Worm (Caenorhabditis elegans) whole organism, L4 larva: ENCODE data around the gene T24C4.10.

Experiments
- D1046.2 ChIP-seq: fragments of 200-800 bp; sonication (Bioruptor generic); IDR thresholded peaks from 2 replicates; pipeline ENCODE4 v1.3.6; 2022; ENCODE audit warnings: missing genetic modification characterization, missing compliant biosample characterization
- F26F4.8 ChIP-seq: fragments of 200-800 bp; sonication (Bioruptor generic); conservative IDR thresholded peaks from 2 replicates; pipeline ENCODE4 v1.3.6; 2022; ENCODE audit warnings: missing genetic modification characterization, missing compliant biosample characterization
- F37D6.2 ChIP-seq: sonication (generic microtip); optimal IDR thresholded peaks from 2 replicates; lab custom pipeline; 2016; ENCODE audit warnings: mild to moderate bottlenecking, missing genetic modification characterization, missing compliant biosample characterization
- F49E8.2 ChIP-seq: sonication (generic microtip); optimal IDR thresholded peaks from 2 replicates; lab custom pipeline; 2016; ENCODE audit warnings: missing compliant biosample characterization, mild to moderate bottlenecking, missing genetic modification characterization, borderline replicate concordance
- T20F7.1 ChIP-seq: fragments of 200-800 bp; sonication (Bioruptor generic); optimal IDR thresholded peaks from 2 replicates; lab custom pipeline; 2018; ENCODE audit warnings: mild to moderate bottlenecking, missing genetic modification characterization, missing compliant biosample characterization
- Y105C5A.15 ChIP-seq: fragments of 200-800 bp; sonication (Bioruptor generic); IDR thresholded peaks from 2 replicates; pipeline ENCODE4 v1.3.6; 2022; ENCODE audit warnings: missing genetic modification characterization, missing compliant biosample characterization
- Y75B8A.6 ChIP-seq: fragments of 200-800 bp; sonication (Bioruptor generic); IDR thresholded peaks from 2 replicates; pipeline ENCODE4 v1.3.6; 2022; ENCODE audit warnings: missing genetic modification reagents, missing genetic modification characterization, missing compliant biosample characterization
- aly-2 ChIP-seq: sonication (generic microtip); optimal IDR thresholded peaks from 2 replicates; lab custom pipeline; 2018; ENCODE audit warnings: missing biosample characterization, missing genetic modification characterization
- arid-1 ChIP-seq: fragments of 200-800 bp; sonication (Bioruptor generic); conservative IDR thresholded peaks from 2 replicates; pipeline ENCODE4 v1.3.6; 2022; ENCODE audit warnings: missing genetic modification reagents, missing genetic modification characterization, missing compliant biosample characterization
- daf-16 ChIP-seq, 3 experiments: sonication (generic microtip); optimal IDR thresholded peaks; 2 replicates each; lab custom pipeline; 2016 to 2017; ENCODE audit warnings: missing genetic modification characterization in 3 of 3, missing genetic modification reagents in 3 of 3, mild to moderate bottlenecking in 2 of 3, missing compliant biosample characterization in 2 of 3, missing biosample characterization in 1 of 3, moderate library complexity in 1 of 3
- egl-43 ChIP-seq: fragments of 200-800 bp; sonication (Bioruptor generic); IDR thresholded peaks from 2 replicates; pipeline ENCODE4 v1.3.6; 2022; ENCODE audit warnings: missing genetic modification reagents, missing genetic modification characterization, missing compliant biosample characterization
- fkh-10 ChIP-seq: fragments of 150-350 bp; optimal IDR thresholded peaks from 2 replicates; lab custom pipeline; 2014; ENCODE audit warnings: missing biosample characterization, missing genetic modification reagents, missing genetic modification characterization
- hlh-30 ChIP-seq: sonication (generic microtip); optimal IDR thresholded peaks from 2 replicates; lab custom pipeline; 2017; ENCODE audit warnings: antibody characterized with exemption, mild to moderate bottlenecking, missing genetic modification characterization, missing compliant biosample characterization; ENCODE audit not compliant: insufficient read depth
- jun-1 ChIP-seq: fragments of 150-350 bp; optimal IDR thresholded peaks from 2 replicates; lab custom pipeline; 2014; ENCODE audit warnings: missing biosample characterization, missing genetic modification reagents, missing genetic modification characterization
- lin-1 ChIP-seq: fragments of 200-800 bp; sonication (Bioruptor generic); IDR thresholded peaks from 2 replicates; pipeline ENCODE4 v1.3.6; 2022; ENCODE audit warnings: missing genetic modification reagents, missing genetic modification characterization, missing compliant biosample characterization
- lin-13 ChIP-seq: fragments of 150-350 bp; optimal IDR thresholded peaks from 2 replicates; lab custom pipeline; 2014; ENCODE audit warnings: missing biosample characterization, missing genetic modification reagents, missing genetic modification characterization
- lin-29 ChIP-seq: fragments of 200-800 bp; sonication (Bioruptor generic); IDR thresholded peaks from 2 replicates; pipeline ENCODE4 v1.3.6; 2022; ENCODE audit warnings: missing genetic modification reagents, missing genetic modification characterization, missing compliant biosample characterization
- lin-38 ChIP-seq: fragments of 200-800 bp; sonication (Bioruptor generic); IDR thresholded peaks from 2 replicates; pipeline ENCODE4 v1.3.6; 2022; ENCODE audit warnings: missing genetic modification reagents, missing genetic modification characterization, missing compliant biosample characterization
- lin-39 ChIP-seq: fragments of 150-350 bp; optimal IDR thresholded peaks from 2 replicates; lab custom pipeline; 2014; ENCODE audit warnings: missing biosample characterization, missing genetic modification reagents, missing genetic modification characterization
- lsy-2 ChIP-seq, 2 experiments: fragments of 150-350 bp in 1 of 2; sonication (generic microtip) in 1 of 2; optimal IDR thresholded peaks; 2 replicates each; lab custom pipeline; 2014 to 2017; ENCODE audit warnings: missing biosample characterization in 2 of 2, missing genetic modification characterization in 2 of 2
- madf-9 ChIP-seq: fragments of 200-800 bp; sonication (Bioruptor generic); conservative IDR thresholded peaks from 2 replicates; pipeline ENCODE4 v1.3.6; 2022; ENCODE audit warnings: missing genetic modification reagents, missing genetic modification characterization, missing compliant biosample characterization
- mdt-29 ChIP-seq: fragments of 200-800 bp; sonication (Bioruptor generic); IDR thresholded peaks from 2 replicates; pipeline ENCODE4 v1.3.6; 2022; ENCODE audit warnings: missing genetic modification reagents, missing genetic modification characterization, missing compliant biosample characterization
- nhr-10 ChIP-seq: fragments of 150-350 bp; optimal IDR thresholded peaks from 2 replicates; lab custom pipeline; 2014; ENCODE audit warnings: missing biosample characterization, missing genetic modification characterization
- nhr-11 ChIP-seq: fragments of 150-350 bp; optimal IDR thresholded peaks from 2 replicates; lab custom pipeline; 2014; ENCODE audit warnings: missing biosample characterization, missing genetic modification characterization
- nhr-28 ChIP-seq: fragments of 150-350 bp; optimal IDR thresholded peaks from 2 replicates; lab custom pipeline; 2014; ENCODE audit warnings: missing biosample characterization, missing genetic modification characterization
- nhr-48 ChIP-seq: sonication (generic microtip); optimal IDR thresholded peaks from 2 replicates; lab custom pipeline; 2016; ENCODE audit warnings: mild to moderate bottlenecking, missing genetic modification characterization, missing compliant biosample characterization
- nhr-6 ChIP-seq: fragments of 150-350 bp; optimal IDR thresholded peaks from 2 replicates; lab custom pipeline; 2014; ENCODE audit warnings: missing biosample characterization, missing genetic modification characterization
- nhr-76 ChIP-seq: fragments of 150-350 bp; optimal IDR thresholded peaks from 2 replicates; lab custom pipeline; 2014; ENCODE audit warnings: missing biosample characterization, missing genetic modification characterization
- php-3 ChIP-seq: fragments of 200-800 bp; sonication (Bioruptor generic); IDR thresholded peaks from 2 replicates; pipeline ENCODE4 v1.3.6; 2022; ENCODE audit warnings: missing genetic modification reagents, missing genetic modification characterization, missing compliant biosample characterization
- pqm-1 ChIP-seq: sonication (generic microtip); optimal IDR thresholded peaks from 2 replicates; lab custom pipeline; 2017; ENCODE audit warnings: missing biosample characterization, missing genetic modification characterization
- rbr-2 ChIP-seq: sonication (generic microtip); optimal IDR thresholded peaks from 2 replicates; lab custom pipeline; 2016; ENCODE audit warnings: missing genotype, missing genetic modification characterization, missing compliant biosample characterization
- saeg-2 ChIP-seq: fragments of 200-800 bp; sonication (Bioruptor generic); IDR thresholded peaks from 2 replicates; pipeline ENCODE4 v1.3.6; 2022; ENCODE audit warnings: missing genetic modification reagents, missing genetic modification characterization, missing compliant biosample characterization
- sdz-12 ChIP-seq: fragments of 200-800 bp; sonication (Bioruptor generic); optimal IDR thresholded peaks from 2 replicates; lab custom pipeline; 2018; ENCODE audit warnings: mild to moderate bottlenecking, missing genetic modification characterization, missing compliant biosample characterization
- set-16 ChIP-seq: fragments of 200-800 bp; sonication (Bioruptor generic); IDR thresholded peaks from 2 replicates; pipeline ENCODE4 v1.3.6; 2022; ENCODE audit warnings: missing genetic modification reagents, missing genetic modification characterization, missing compliant biosample characterization
- snpc-1.2 ChIP-seq: fragments of 200-800 bp; sonication (Bioruptor generic); IDR thresholded peaks from 2 replicates; pipeline ENCODE4 v1.3.6; 2022; ENCODE audit warnings: missing genetic modification reagents, missing genetic modification characterization, missing compliant biosample characterization
- snpc-4 ChIP-seq: fragments of 150-350 bp; optimal IDR thresholded peaks from 2 replicates; lab custom pipeline; 2014; ENCODE audit warnings: missing biosample characterization, missing genetic modification characterization
- unc-62 ChIP-seq, 3 experiments: fragments of 150-350 bp in 1 of 3; sonication (generic microtip); optimal IDR thresholded peaks in 2 of 3; peaks in 1 of 3; 1 replicate in 1 of 3; 2 replicates in 2 of 3; lab custom pipeline; 2014 to 2017; ENCODE audit warnings: missing biosample characterization in 3 of 3, missing genetic modification characterization in 3 of 3, missing genetic modification reagents in 3 of 3, missing genotype in 1 of 3
- vab-7 ChIP-seq: fragments of 200-800 bp; sonication (Bioruptor generic); IDR thresholded peaks from 2 replicates; pipeline ENCODE4 v1.3.6; 2022; ENCODE audit warnings: missing genetic modification reagents, missing genetic modification characterization, missing compliant biosample characterization
- zag-1 ChIP-seq: fragments of 150-350 bp; optimal IDR thresholded peaks from 2 replicates; lab custom pipeline; 2014; ENCODE audit warnings: missing biosample characterization, missing genetic modification characterization
- zfp-2 ChIP-seq: sonication (generic microtip); optimal IDR thresholded peaks from 2 replicates; lab custom pipeline; 2016; ENCODE audit warnings: mild to moderate bottlenecking, missing genetic modification characterization, missing compliant biosample characterization
- zip-11 ChIP-seq: fragments of 200-800 bp; sonication (Bioruptor generic); IDR thresholded peaks from 2 replicates; pipeline ENCODE4 v1.3.6; 2022; ENCODE audit warnings: missing genetic modification characterization, missing compliant biosample characterization
- zip-2 ChIP-seq: fragments of 150-350 bp; optimal IDR thresholded peaks from 2 replicates; lab custom pipeline; 2014; ENCODE audit warnings: missing biosample characterization, missing genetic modification characterization

Gene T24C4.10

ce11 chrIII:900134-900533 lies 9.1 kb upstream of the T24C4.10 start:
- TF ChIP-seq arid-1 (GFP tag; lab: Robert Waterston, UW), result 0 out of 2 replicates have a peak, but pooled peaks have one; percentile 26
- TF ChIP-seq set-16 (GFP tag; lab: Robert Waterston, UW), result peak; percentile 31; the same call in 1 of the 2 replicates
- no peak for TF ChIP-seq F49E8.2 (tag; lab: Kevin White, UChicago)
- no peak for TF ChIP-seq nhr-11 (tag; lab: Kevin White, UChicago)
- TF ChIP-seq snpc-4 (tag; lab: Kevin White, UChicago), result no peak
- no peak for TF ChIP-seq zag-1 (tag; lab: Kevin White, UChicago)
- 0 out of 2 replicates have a peak, but pooled peaks have one; percentile 14 for TF ChIP-seq mdt-29
- peak; percentile 61 for TF ChIP-seq lin-38 (GFP tag; lab: Robert Waterston, UW)
- no peak for TF ChIP-seq lin-1 (GFP tag; lab: Robert Waterston, UW)
- TF ChIP-seq Y105C5A.15 (GFP tag; lab: Robert Waterston, UW), result 0 out of 2 replicates have a peak, but pooled peaks have one; percentile 37
- TF ChIP-seq F26F4.8 (GFP tag; lab: Robert Waterston, UW), result 0 out of 2 replicates have a peak, but pooled peaks have one; percentile 19

- peak in 1 of 2 experiments; percentile 98 for TF ChIP-seq unc-62 (GFP tag; optimal IDR thresholded peaks at IDR 0.05 in 1 of 2; lab: Kevin White, UChicago)
- no peak for TF ChIP-seq unc-62 (tag; optimal IDR thresholded peaks at IDR 0.05; lab: Kevin White, UChicago)
- TF ChIP-seq lin-39 (tag; lab: Kevin White, UChicago), result no peak
Observed at ce11 chrIII:896904-897303, 5.9 kb upstream of the T24C4.10 start.

- TF ChIP-seq daf-16 (GFP tag; optimal IDR thresholded peaks at IDR 0.05; lab: Kevin White, UChicago) (no peak), daf-16 (tag; optimal IDR thresholded peaks at IDR 0.05; lab: Kevin White, UChicago) (peak; percentile 13), nhr-28 (no peak)
Observed at ce11 chrIII:895525-895924, 4.5 kb upstream of the T24C4.10 start, which contains the start of the genes ztf-18 and F23H11.2. ztf-18 (minus strand) TSS chrIII:895712. F23H11.2 (plus strand) TSS chrIII:895747.

ce11 chrIII:888983-889549 lies 2.0 kb downstream of the T24C4.10 start:
- TF ChIP-seq php-3 (GFP tag; lab: Robert Waterston, UW) (no peak), fkh-10 (GFP tag; lab: Kevin White, UChicago) (no peak), zip-2 (tag; lab: Kevin White, UChicago) (no peak), T20F7.1 (GFP tag; lab: Kevin White, UChicago) (peak; percentile 23), rbr-2 (tag; lab: Kevin White, UChicago) (no peak), madf-9 (GFP tag; lab: Robert Waterston, UW) (no peak), daf-16 (GFP tag; optimal IDR thresholded peaks at IDR 0.05; lab: Kevin White, UChicago) (no peak), daf-16 (tag; optimal IDR thresholded peaks at IDR 0.05; lab: Kevin White, UChicago) (peak; percentile 26), zip-11 (no peak), lsy-2 (tag; optimal IDR thresholded peaks at IDR 0.05; lab: Kevin White, UChicago) (peak in 1 of 2 experiments; percentile 52), lin-29 (GFP tag; lab: Robert Waterston, UW) (no peak), hlh-30 (tag; lab: Kevin White, UChicago) (peak; percentile 50), egl-43 (GFP tag; lab: Robert Waterston, UW) (no peak), Y75B8A.6 (GFP tag; lab: Robert Waterston, UW) (no peak), lin-38 (GFP tag; lab: Robert Waterston, UW) (peak; percentile 44)

- TF ChIP-seq snpc-1.2, result peak; percentile 48; the same call in 1 of the 2 replicates
- TF ChIP-seq nhr-48, result no peak
- TF ChIP-seq aly-2, result no peak
- TF ChIP-seq saeg-2 (GFP tag; lab: Robert Waterston, UW), result no peak
- TF ChIP-seq nhr-10 (tag; lab: Kevin White, UChicago), result no peak
- peak; percentile 88 for TF ChIP-seq rbr-2 (tag; lab: Kevin White, UChicago)
- no peak for TF ChIP-seq vab-7 (GFP tag; lab: Robert Waterston, UW)
- TF ChIP-seq lin-13, result no peak
- TF ChIP-seq nhr-76 (tag; lab: Kevin White, UChicago), result no peak
- peak; percentile 70 for TF ChIP-seq F37D6.2 (tag; lab: Kevin White, UChicago)
- TF ChIP-seq zfp-2, result no peak
- 0 out of 2 replicates have a peak, but pooled peaks have one; percentile 20 for TF ChIP-seq arid-1 (GFP tag; lab: Robert Waterston, UW)
- TF ChIP-seq jun-1, result no peak
- TF ChIP-seq F26F4.8 (GFP tag; lab: Robert Waterston, UW), result no peak
- TF ChIP-seq pqm-1 (tag; lab: Kevin White, UChicago), result peak; percentile 11
- TF ChIP-seq nhr-6 (tag; lab: Kevin White, UChicago), result no peak
- TF ChIP-seq sdz-12, result no peak
- TF ChIP-seq D1046.2, result no peak
Observed at ce11 chrIII:887874-888299, 3.2 kb downstream of the T24C4.10 start.
